Worm (Caenorhabditis elegans) whole organism, young adult: ENCODE data around the gene F46G10.1.

ENCODE experiments used
- ama-1 ChIP-seq, 3 experiments: fragments of 150-350 bp in 1 of 3; sonication (generic microtip) in 2 of 3; optimal IDR thresholded peaks; 2 replicates each; lab custom pipeline; 2014 to 2018; ENCODE audit warnings: missing biosample characterization in 2 of 3, missing genetic modification characterization in 2 of 3, missing genetic modification reagents in 2 of 3
- ztf-22 ChIP-seq: fragments of 200-800 bp; sonication (Bioruptor generic); optimal IDR thresholded peaks from 2 replicates; lab custom pipeline; 2018; ENCODE audit warnings: mild to moderate bottlenecking, missing genetic modification characterization, moderate library complexity, missing compliant biosample characterization

ce11 chrX:13284091-13284490 lies 27.5 kb downstream of the F46G10.1 start, which contains the start of gene cyp-14A4:
- TF ChIP-seq ztf-22, result no peak
- no peak for TF ChIP-seq ama-1 (optimal IDR thresholded peaks at IDR 0.05; lab: Kevin White, UChicago)
- no peak for TF ChIP-seq ama-1 (GFP tag; optimal IDR thresholded peaks at IDR 0.05; lab: Kevin White, UChicago)
